Fruit fly (Drosophila melanogaster): Measurements from ENCODE around the gene Hsp83.

dm6 chr3L:3172445-3172844 lies 20.3 kb upstream of the Hsp83 start, which contains the start of gene CG14963:
- no peak for TF ChIP-seq CG8478 (optimal IDR thresholded peaks at IDR 0.05)
- no peak for TF ChIP-seq CTCF (optimal IDR thresholded peaks at IDR 0.05)
